Worm (Caenorhabditis elegans) whole organism, L2 larva: ENCODE measurements around the gene srt-50.
A peak's percentile ranks its signal among the peaks of the same experiment; 100 is the strongest.

ENCODE experiments used
- C34F6.9 ChIP-seq: fragments of 150-350 bp; optimal IDR thresholded peaks from 2 replicates; lab custom pipeline; 2014; ENCODE audit warnings: missing biosample characterization, missing genetic modification characterization
- R02D3.7 ChIP-seq: fragments of 150-350 bp; optimal IDR thresholded peaks from 2 replicates; lab custom pipeline; 2014; ENCODE audit warnings: missing biosample characterization, missing genetic modification characterization
- Y55F3AM.14 ChIP-seq: fragments of 200-800 bp; sonication (Bioruptor generic); optimal IDR thresholded peaks from 2 replicates; lab custom pipeline; 2018; ENCODE audit warnings: mild to moderate bottlenecking, missing genetic modification characterization, missing compliant biosample characterization
- ZK546.5 ChIP-seq: sonication (generic microtip); optimal IDR thresholded peaks from 2 replicates; lab custom pipeline; 2017; ENCODE audit warnings: missing biosample characterization, missing genetic modification characterization
- alr-1 ChIP-seq: fragments of 150-350 bp; optimal IDR thresholded peaks from 2 replicates; lab custom pipeline; 2014; ENCODE audit warnings: missing biosample characterization, missing genetic modification characterization
- aly-2 ChIP-seq: fragments of 150-350 bp; optimal IDR thresholded peaks from 2 replicates; lab custom pipeline; 2014; ENCODE audit warnings: missing biosample characterization, missing genetic modification characterization
- ama-1 ChIP-seq: fragments of 150-350 bp; optimal IDR thresholded peaks from 2 replicates; lab custom pipeline; 2018; ENCODE audit warnings: inconsistent platforms
- blmp-1 ChIP-seq: sonication (generic microtip); optimal IDR thresholded peaks from 2 replicates; lab custom pipeline; 2017; ENCODE audit warnings: missing genetic modification characterization, mild to moderate bottlenecking, missing compliant biosample characterization, antibody characterized with exemption, moderate library complexity; ENCODE audit not compliant: insufficient read depth
- ceh-16 ChIP-seq: fragments of 150-350 bp; optimal IDR thresholded peaks from 2 replicates; lab custom pipeline; 2014; ENCODE audit warnings: missing biosample characterization, missing genetic modification characterization
- ceh-82 ChIP-seq: fragments of 150-350 bp; optimal IDR thresholded peaks from 2 replicates; lab custom pipeline; 2014; ENCODE audit warnings: missing biosample characterization, missing genetic modification characterization
- crh-2 ChIP-seq: sonication (generic microtip); optimal IDR thresholded peaks from 2 replicates; lab custom pipeline; 2017; ENCODE audit warnings: missing biosample characterization, missing genetic modification characterization
- dmd-4 ChIP-seq: sonication (generic microtip); optimal IDR thresholded peaks from 2 replicates; lab custom pipeline; 2017; ENCODE audit warnings: missing biosample characterization, missing genetic modification characterization
- egl-27 ChIP-seq: sonication (generic microtip); optimal IDR thresholded peaks from 3 replicates; lab custom pipeline; 2017; ENCODE audit warnings: missing biosample characterization, missing genetic modification reagents, missing genetic modification characterization
- elt-1 ChIP-seq: fragments of 150-350 bp; optimal IDR thresholded peaks from 2 replicates; lab custom pipeline; 2014; ENCODE audit warnings: missing biosample characterization, missing genetic modification characterization
- elt-3 ChIP-seq: sonication (generic microtip); optimal IDR thresholded peaks from 2 replicates; lab custom pipeline; 2017; ENCODE audit warnings: missing biosample characterization, missing genetic modification characterization
- fos-1 ChIP-seq: fragments of 150-350 bp; optimal IDR thresholded peaks from 2 replicates; lab custom pipeline; 2014; ENCODE audit warnings: missing biosample characterization, missing genetic modification characterization
- gmeb-1 ChIP-seq: fragments of 150-350 bp; optimal IDR thresholded peaks from 2 replicates; lab custom pipeline; 2014; ENCODE audit warnings: missing biosample characterization, missing genetic modification characterization
- lin-13 ChIP-seq: fragments of 150-350 bp; optimal IDR thresholded peaks from 2 replicates; lab custom pipeline; 2014; ENCODE audit warnings: missing biosample characterization, missing genetic modification reagents, missing genetic modification characterization
- lsy-2 ChIP-seq, 2 experiments: fragments of 150-350 bp in 1 of 2; sonication (generic microtip) in 1 of 2; optimal IDR thresholded peaks; 2 replicates each; lab custom pipeline; 2014 to 2017; ENCODE audit warnings: missing biosample characterization in 2 of 2, missing genetic modification characterization in 2 of 2
- mab-5 ChIP-seq: fragments of 150-350 bp; optimal IDR thresholded peaks from 2 replicates; lab custom pipeline; 2014; ENCODE audit warnings: missing biosample characterization, missing genetic modification characterization
- mbf-1 ChIP-seq: sonication (generic microtip); optimal IDR thresholded peaks from 2 replicates; lab custom pipeline; 2017; ENCODE audit warnings: missing biosample characterization, missing genetic modification characterization
- mdl-1 ChIP-seq, 2 experiments: fragments of 150-350 bp in 1 of 2; sonication (generic microtip) in 1 of 2; optimal IDR thresholded peaks; 2 replicates each; lab custom pipeline; 2017; ENCODE audit warnings: missing biosample characterization in 2 of 2, missing genetic modification characterization in 2 of 2
- nhr-10 ChIP-seq: sonication (generic microtip); optimal IDR thresholded peaks from 2 replicates; lab custom pipeline; 2017; ENCODE audit warnings: missing biosample characterization, missing genetic modification characterization
- nhr-11 ChIP-seq: fragments of 150-350 bp; optimal IDR thresholded peaks from 2 replicates; lab custom pipeline; 2014; ENCODE audit warnings: missing biosample characterization, missing genetic modification characterization
- nhr-129 ChIP-seq: fragments of 150-350 bp; optimal IDR thresholded peaks from 2 replicates; lab custom pipeline; 2014; ENCODE audit warnings: missing biosample characterization, missing genetic modification characterization
- nhr-21 ChIP-seq: fragments of 150-350 bp; optimal IDR thresholded peaks from 2 replicates; lab custom pipeline; 2014; ENCODE audit warnings: missing biosample characterization, missing genetic modification characterization
- nhr-23 ChIP-seq: fragments of 150-350 bp; optimal IDR thresholded peaks from 2 replicates; lab custom pipeline; 2014; ENCODE audit warnings: missing biosample characterization, missing genetic modification reagents, missing genetic modification characterization
- nhr-237 ChIP-seq: fragments of 150-350 bp; optimal IDR thresholded peaks from 2 replicates; lab custom pipeline; 2014; ENCODE audit warnings: missing biosample characterization, missing genetic modification characterization
- nhr-25 ChIP-seq: fragments of 150-350 bp; sonication (generic microtip); optimal IDR thresholded peaks from 3 replicates; lab custom pipeline; 2014; ENCODE audit warnings: missing biosample characterization, missing genetic modification characterization
- nhr-6 ChIP-seq: fragments of 150-350 bp; optimal IDR thresholded peaks from 2 replicates; lab custom pipeline; 2014; ENCODE audit warnings: missing biosample characterization, missing genetic modification characterization
- nhr-77 ChIP-seq: fragments of 150-350 bp; optimal IDR thresholded peaks from 2 replicates; lab custom pipeline; 2014; ENCODE audit warnings: missing biosample characterization, missing genetic modification characterization
- peb-1 ChIP-seq: fragments of 150-350 bp; optimal IDR thresholded peaks from 2 replicates; lab custom pipeline; 2014; ENCODE audit warnings: missing biosample characterization, missing genetic modification characterization
- sem-4 ChIP-seq: fragments of 150-350 bp; optimal IDR thresholded peaks from 2 replicates; lab custom pipeline; 2014; ENCODE audit warnings: missing biosample characterization, missing genetic modification reagents, missing genetic modification characterization
- skn-1 ChIP-seq: sonication (generic microtip); optimal IDR thresholded peaks from 2 replicates; lab custom pipeline; 2017; ENCODE audit warnings: missing biosample characterization, missing genetic modification characterization
- sma-3 ChIP-seq: sonication (generic microtip); optimal IDR thresholded peaks from 2 replicates; lab custom pipeline; 2016; ENCODE audit warnings: missing genetic modification reagents, missing genetic modification characterization, missing compliant biosample characterization
- sma-9 ChIP-seq, 2 experiments: fragments of 150-350 bp in 1 of 2; sonication (generic microtip) in 1 of 2; optimal IDR thresholded peaks; 2 replicates each; lab custom pipeline; 2014 to 2016; ENCODE audit warnings: missing genetic modification characterization in 2 of 2, mild to moderate bottlenecking in 1 of 2, missing biosample characterization in 1 of 2, missing compliant biosample characterization in 1 of 2, missing genetic modification reagents in 1 of 2, moderate library complexity in 1 of 2
- snpc-4 ChIP-seq: fragments of 150-350 bp; optimal IDR thresholded peaks from 2 replicates; lab custom pipeline; 2014; ENCODE audit warnings: missing biosample characterization, missing genetic modification characterization
- unc-39 ChIP-seq: fragments of 150-350 bp; optimal IDR thresholded peaks from 2 replicates; lab custom pipeline; 2014; ENCODE audit warnings: missing biosample characterization, missing genetic modification characterization
- unc-55 ChIP-seq: fragments of 150-350 bp; sonication (generic microtip); optimal IDR thresholded peaks from 3 replicates; lab custom pipeline; 2014; ENCODE audit warnings: missing biosample characterization, missing genetic modification reagents, missing genetic modification characterization
- unc-62 ChIP-seq: fragments of 150-350 bp; optimal IDR thresholded peaks from 2 replicates; lab custom pipeline; 2014; ENCODE audit warnings: missing biosample characterization, missing genetic modification reagents, missing genetic modification characterization
- zag-1 ChIP-seq: fragments of 150-350 bp; optimal IDR thresholded peaks from 2 replicates; lab custom pipeline; 2014; ENCODE audit warnings: missing biosample characterization, missing genetic modification characterization
- ztf-11 ChIP-seq: sonication (generic microtip); optimal IDR thresholded peaks from 2 replicates; lab custom pipeline; 2017; ENCODE audit warnings: missing biosample characterization, missing genetic modification characterization
- ztf-4 ChIP-seq: fragments of 150-350 bp; optimal IDR thresholded peaks from 2 replicates; lab custom pipeline; 2014; ENCODE audit warnings: missing biosample characterization, missing genetic modification characterization

srt-50 gene

DNA sequence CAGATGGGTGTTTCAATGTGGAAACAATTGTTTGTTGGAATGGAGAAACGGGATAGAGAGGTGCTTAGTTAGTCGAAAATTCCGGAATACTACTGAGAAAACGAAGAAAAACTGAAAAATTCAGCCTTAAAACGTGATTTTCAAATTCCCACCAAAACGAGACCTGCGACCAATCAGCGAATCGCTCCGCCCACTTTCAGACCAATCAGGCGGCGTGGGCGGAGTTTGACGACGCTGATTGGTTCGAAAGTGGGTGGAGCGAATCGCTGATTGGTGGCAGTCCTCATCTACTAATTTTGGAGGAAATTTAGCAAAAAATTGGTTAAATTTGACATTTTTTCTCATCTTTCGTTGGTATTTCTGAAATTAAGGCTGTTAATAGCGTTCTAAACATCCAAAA lies 47.2 kb upstream of the srt-50 start:
- TF ChIP-seq R02D3.7 (no peak), nhr-21 (no peak), ztf-11 (tag; lab: Kevin White, UChicago) (no peak), nhr-23 (tag; lab: Kevin White, UChicago) (no peak), zag-1 (tag; lab: Kevin White, UChicago) (no peak), nhr-77 (no peak), ztf-4 (tag; lab: Kevin White, UChicago) (no peak), nhr-11 (no peak), fos-1 (tag; lab: Kevin White, UChicago) (no peak), Y55F3AM.14 (GFP tag; lab: Kevin White, UChicago) (no peak), dmd-4 (no peak), mbf-1 (tag; lab: Kevin White, UChicago) (no peak), sem-4 (tag; lab: Kevin White, UChicago) (no peak), C34F6.9 (no peak), nhr-10 (tag; lab: Kevin White, UChicago) (no peak)
- TF ChIP-seq, all 48 proteins: peak for 0

DNA sequence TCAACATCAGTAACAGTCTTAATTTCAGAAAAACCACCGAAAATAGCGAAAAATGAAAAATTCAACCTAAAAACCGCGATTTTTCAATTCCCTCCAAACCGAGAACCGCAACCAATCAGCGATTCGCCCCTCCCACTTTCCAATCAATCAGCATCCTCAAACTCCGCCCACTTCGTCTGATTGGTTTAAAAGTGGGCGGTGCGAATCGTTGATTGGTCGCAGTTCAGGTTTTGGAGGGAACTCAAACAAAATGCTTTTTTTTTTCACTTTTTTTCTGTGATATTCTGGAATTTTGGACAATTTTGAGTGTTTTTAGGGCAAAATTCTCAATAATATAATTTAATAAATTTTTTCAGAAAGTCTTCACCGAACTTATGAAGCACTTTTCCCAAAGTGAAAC lies 46.6 kb upstream of the srt-50 start:
- TF ChIP-seq nhr-23 (tag; lab: Kevin White, UChicago) (no peak), nhr-21 (no peak), nhr-11 (no peak), lin-13 (GFP tag; lab: Kevin White, UChicago) (no peak), lsy-2 (tag; optimal IDR thresholded peaks at IDR 0.05; lab: Kevin White, UChicago) (no peak), ceh-82 (no peak), nhr-25 (tag; lab: Kevin White, UChicago) (no peak), ama-1 (lab: Kevin White, UChicago) (no peak), alr-1 (tag; lab: Kevin White, UChicago) (no peak), skn-1 (no peak), Y55F3AM.14 (GFP tag; lab: Kevin White, UChicago) (no peak), nhr-237 (tag; lab: Kevin White, UChicago) (no peak), ztf-4 (tag; lab: Kevin White, UChicago) (no peak), unc-55 (no peak), mbf-1 (tag; lab: Kevin White, UChicago) (no peak), unc-39 (tag; lab: Kevin White, UChicago) (no peak), ZK546.5 (no peak), crh-2 (no peak), peb-1 (no peak)

DNA sequence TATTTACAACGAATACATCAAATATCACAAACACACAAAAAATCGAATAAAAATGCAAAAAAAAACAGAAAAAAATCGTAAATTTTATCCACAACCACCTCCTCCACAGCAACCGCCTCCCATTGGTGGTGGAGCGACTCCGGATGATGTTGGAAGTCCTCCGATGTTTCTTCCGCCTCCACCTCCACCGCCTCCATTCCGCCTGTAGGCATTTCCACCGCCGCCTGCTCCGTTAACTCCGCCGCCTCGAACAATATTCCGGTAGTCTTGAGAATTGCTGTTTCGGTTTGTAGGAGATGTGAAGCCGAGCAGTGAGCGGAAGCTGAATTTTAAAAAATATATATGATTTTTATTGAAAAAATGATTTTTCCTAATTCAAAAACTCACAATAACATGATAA lies 46.1 kb upstream of the srt-50 start:
- TF ChIP-seq nhr-25 (tag; lab: Kevin White, UChicago), result no peak
- no peak for TF ChIP-seq C34F6.9
- TF ChIP-seq ztf-11 (tag; lab: Kevin White, UChicago), result no peak
- no peak for TF ChIP-seq aly-2 (tag; lab: Kevin White, UChicago)
- TF ChIP-seq nhr-23 (tag; lab: Kevin White, UChicago), result no peak
- TF ChIP-seq nhr-10 (tag; lab: Kevin White, UChicago), result no peak
- no peak for TF ChIP-seq gmeb-1 (tag; lab: Kevin White, UChicago)
- no peak for TF ChIP-seq sma-3
- TF ChIP-seq sma-9 (GFP tag; optimal IDR thresholded peaks at IDR 0.05; lab: Kevin White, UChicago), result no peak
- no peak for TF ChIP-seq sma-9 (tag; optimal IDR thresholded peaks at IDR 0.05; lab: Kevin White, UChicago)
- no peak for TF ChIP-seq unc-62
- no peak for TF ChIP-seq lsy-2 (tag; optimal IDR thresholded peaks at IDR 0.05; lab: Kevin White, UChicago)
- no peak for TF ChIP-seq mab-5 (tag; lab: Kevin White, UChicago)
- TF ChIP-seq unc-39 (tag; lab: Kevin White, UChicago), result no peak
- TF ChIP-seq egl-27 (tag; lab: Kevin White, UChicago), result no peak
- TF ChIP-seq nhr-237 (tag; lab: Kevin White, UChicago), result no peak
- no peak for TF ChIP-seq snpc-4 (tag; lab: Kevin White, UChicago)
- no peak for TF ChIP-seq R02D3.7
- TF ChIP-seq nhr-129 (tag; lab: Kevin White, UChicago), result no peak

DNA sequence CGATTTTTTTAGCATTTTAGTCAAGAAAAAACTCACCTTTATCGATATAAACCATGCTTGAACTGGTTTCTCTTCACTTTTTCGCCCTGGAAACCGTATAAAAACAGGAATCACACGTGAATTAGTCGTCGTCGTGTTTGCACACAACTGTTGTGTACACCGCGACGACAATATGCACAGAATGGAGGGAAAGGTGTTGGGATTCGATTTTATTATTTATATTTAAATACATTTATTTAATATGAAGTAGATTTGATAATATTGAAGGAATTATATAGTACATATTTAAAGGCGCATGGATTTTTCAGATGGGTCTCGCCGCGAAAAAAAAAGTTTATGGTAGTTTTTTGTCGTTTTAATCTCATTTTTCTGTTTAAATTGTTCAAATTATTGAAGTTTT lies 45.6 kb upstream of the srt-50 start, which contains the start of gene Y41E3.8:
Gene Y41E3.8 (minus strand): TSS at position 88 of the 400 bp plus-strand sequence.
- TF ChIP-seq nhr-129 (tag; lab: Kevin White, UChicago) (peak; percentile 62), elt-1 (tag; lab: Kevin White, UChicago) (no peak), unc-55 (peak; percentile 35), dmd-4 (no peak), lsy-2 (tag; optimal IDR thresholded peaks at IDR 0.05; lab: Kevin White, UChicago) (peak in 1 of 2 experiments; percentile 54), egl-27 (tag; lab: Kevin White, UChicago) (no peak), zag-1 (tag; lab: Kevin White, UChicago) (no peak), gmeb-1 (tag; lab: Kevin White, UChicago) (peak; percentile 55), blmp-1 (no peak), elt-3 (no peak), alr-1 (tag; lab: Kevin White, UChicago) (no peak), fos-1 (tag; lab: Kevin White, UChicago) (no peak), nhr-77 (no peak), C34F6.9 (peak; percentile 16), sem-4 (tag; lab: Kevin White, UChicago) (no peak), ceh-82 (no peak), ceh-16 (no peak), Y55F3AM.14 (GFP tag; lab: Kevin White, UChicago) (no peak), nhr-6 (tag; lab: Kevin White, UChicago) (no peak), mdl-1 (tag; optimal IDR thresholded peaks at IDR 0.05; lab: Kevin White, UChicago) (peak in 1 of 2 experiments; percentile 8), nhr-10 (tag; lab: Kevin White, UChicago) (no peak), nhr-21 (peak; percentile 10), nhr-23 (tag; lab: Kevin White, UChicago) (no peak), mab-5 (tag; lab: Kevin White, UChicago) (no peak), nhr-25 (tag; lab: Kevin White, UChicago) (peak; percentile 6), snpc-4 (tag; lab: Kevin White, UChicago) (no peak), R02D3.7 (no peak)
- TF ChIP-seq, all 48 proteins: peak for 8
